Worm (Caenorhabditis elegans) whole organism, mixed stage, embryonic: ENCODE results near the gene trpp-11.

Experiments
- blmp-1 ChIP-seq: fragments of 150-350 bp; optimal IDR thresholded peaks from 2 replicates; lab custom pipeline; 2014; ENCODE audit warnings: missing biosample characterization, missing genetic modification characterization
- ceh-39 ChIP-seq: fragments of 150-350 bp; optimal IDR thresholded peaks from 2 replicates; lab custom pipeline; 2014; ENCODE audit warnings: missing biosample characterization, missing genetic modification characterization
- ces-1 ChIP-seq: fragments of 150-350 bp; optimal IDR thresholded peaks from 2 replicates; lab custom pipeline; 2014; ENCODE audit warnings: missing biosample characterization, missing genetic modification reagents, missing genetic modification characterization
- elt-3 ChIP-seq: fragments of 150-350 bp; optimal IDR thresholded peaks from 2 replicates; lab custom pipeline; 2014; ENCODE audit warnings: missing biosample characterization, missing genetic modification characterization
- mls-2 ChIP-seq: sonication (generic microtip); optimal IDR thresholded peaks from 2 replicates; lab custom pipeline; 2016; ENCODE audit warnings: mild to moderate bottlenecking, missing genetic modification characterization, moderate library complexity, missing compliant biosample characterization
- nhr-28 ChIP-seq: fragments of 150-350 bp; optimal IDR thresholded peaks from 2 replicates; lab custom pipeline; 2014; ENCODE audit warnings: missing biosample characterization, missing genetic modification characterization
- nhr-76 ChIP-seq: sonication (generic microtip); optimal IDR thresholded peaks from 2 replicates; lab custom pipeline; 2017; ENCODE audit warnings: missing biosample characterization, missing genetic modification characterization
- pha-4 ChIP-seq: fragments of 150-350 bp; optimal IDR thresholded peaks from 2 replicates; lab custom pipeline; 2018; ENCODE audit warnings: missing biosample characterization, missing genetic modification reagents, missing genetic modification characterization

- TF ChIP-seq blmp-1 (tag; lab: Kevin White, UChicago) (no peak), nhr-28 (tag; lab: Kevin White, UChicago) (no peak), elt-3 (no peak), ces-1 (GFP tag; lab: Kevin White, UChicago) (no peak), pha-4 (tag; lab: Kevin White, UChicago) (no peak), mls-2 (tag; lab: Kevin White, UChicago) (no peak), ceh-39 (tag; lab: Kevin White, UChicago) (no peak), nhr-76 (tag; lab: Kevin White, UChicago) (no peak)
These were observed 38.0 kb downstream of the trpp-11 start, which contains the start of gene zip-2 for ce11 chrIII:832855-833504.
